Fruit fly (Drosophila melanogaster): Measurements from ENCODE around the gene CG18675.

- no peak for TF ChIP-seq CG5204 (GFP tag; optimal IDR thresholded peaks at IDR 0.05)
- TF ChIP-seq Crg-1 (GFP tag; optimal IDR thresholded peaks at IDR 0.05): no peak
- no peak for TF ChIP-seq CG11617 (GFP tag; optimal IDR thresholded peaks at IDR 0.05)
- TF ChIP-seq Clk (GFP tag; optimal IDR thresholded peaks at IDR 0.05): no peak
- no peak for TF ChIP-seq ovo (GFP tag; optimal IDR thresholded peaks at IDR 0.05)
- peak; percentile 4 for TF ChIP-seq CG7101 (tag; optimal IDR thresholded peaks at IDR 0.05)
- TF ChIP-seq CG7045 (GFP tag; optimal IDR thresholded peaks at IDR 0.05): no peak
- TF ChIP-seq CG12768 (GFP tag; optimal IDR thresholded peaks at IDR 0.05): no peak
- TF ChIP-seq pad (GFP tag; optimal IDR thresholded peaks at IDR 0.05): peak; percentile 12
- TF ChIP-seq kay (GFP tag; ENCODE audit: borderline replicate concordance): no peak
- peak; percentile 2 for TF ChIP-seq bab1 (GFP tag; optimal IDR thresholded peaks at IDR 0.05)
- TF ChIP-seq tj (GFP tag; optimal IDR thresholded peaks at IDR 0.05): peak; percentile 3
Observed at dm6 chr3L:4230357-4230901, 56.7 kb downstream of the CG18675 start.
